Worm (Caenorhabditis elegans): Measurements from ENCODE around the gene kmo-1.

DNA sequence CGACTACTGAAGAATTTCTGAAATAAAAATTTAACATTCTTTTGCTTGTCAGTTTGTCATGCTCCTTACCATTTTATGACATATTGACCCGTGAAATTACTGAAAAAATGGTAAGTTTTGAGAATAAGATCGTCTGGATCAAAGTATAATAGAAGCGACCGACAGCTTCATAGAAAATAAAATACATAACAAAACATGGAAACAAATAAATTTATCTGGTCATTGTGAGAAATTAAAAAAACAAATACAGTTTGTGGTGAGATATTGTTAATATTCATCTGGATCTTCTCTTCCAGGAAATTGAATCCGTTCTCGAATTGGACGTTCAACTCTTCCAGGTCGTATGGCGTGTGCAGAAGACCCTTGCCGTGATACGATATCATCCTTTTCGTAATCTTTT, 38.3 kb downstream of the kmo-1 start, which contains the start of gene pkc-1:
- TF ChIP-seq cog-1 (tag; optimal IDR thresholded peaks at IDR 0.05) (no peak), T22C8.4 (GFP tag; IDR thresholded peaks at IDR 0.05) (no peak), ztf-29 (GFP tag; IDR thresholded peaks at IDR 0.05) (no peak)
